4 worm cellular contexts compared by ENCODE assay signal in genomic region chrX:2013912-2014311, ce11.
TF ChIP-seq lines count a peak whose summit lies in the region.

No protein-coding gene starts in this region.

TF ChIP-seq in whole organism, L1 larva, 84 proteins besides CTCF, POLR2A, EP300 and RAD21:
- TF ChIP-seq skn-1 (tag; optimal IDR thresholded peaks at IDR 0.05; lab: Kevin White, UChicago) (peak; percentile 69), ceh-82 (tag; optimal IDR thresholded peaks at IDR 0.05; lab: Kevin White, UChicago) (peak in 2 of 3 experiments; percentile 14 to 15), lin-14 (GFP tag; optimal IDR thresholded peaks at IDR 0.05; lab: Kevin White, UChicago) (peak; percentile 19), jun-1 (tag; optimal IDR thresholded peaks at IDR 0.05; lab: Kevin White, UChicago) (no peak)
TF ChIP-seq in whole organism, L1 larva: peak in this region for 3.

TF ChIP-seq in whole organism, L2 larva, 48 proteins besides CTCF, POLR2A, EP300 and RAD21:
- peak; percentile 60 for TF ChIP-seq unc-55 (GFP tag; optimal IDR thresholded peaks at IDR 0.05; lab: Kevin White, UChicago)
- TF ChIP-seq elt-3 (tag; optimal IDR thresholded peaks at IDR 0.05; lab: Kevin White, UChicago), result no peak
- TF ChIP-seq gmeb-1 (tag; optimal IDR thresholded peaks at IDR 0.05; lab: Kevin White, UChicago), result no peak

TF ChIP-seq in whole organism, L4 larva, 104 proteins besides CTCF, POLR2A, EP300 and RAD21:
- peak; percentile 1 for TF ChIP-seq nhr-11 (tag; optimal IDR thresholded peaks at IDR 0.05; lab: Kevin White, UChicago)
- TF ChIP-seq nhr-48 (tag; optimal IDR thresholded peaks at IDR 0.05; lab: Kevin White, UChicago), result no peak
TF ChIP-seq in whole organism, L4 larva: peak in this region for 1.

TF ChIP-seq in whole organism, young adult, 124 proteins besides CTCF, POLR2A, EP300 and RAD21:
- TF ChIP-seq unc-62 (GFP tag; optimal IDR thresholded peaks at IDR 0.05; lab: Kevin White, UChicago) (peak; percentile 84), dpff-1 (tag; optimal IDR thresholded peaks at IDR 0.05; lab: Kevin White, UChicago) (no peak), cebp-1 (GFP tag; IDR thresholded peaks at IDR 0.05; lab: Robert Waterston, UW) (peak; percentile 88), cebp-1 (tag; optimal IDR thresholded peaks at IDR 0.05; lab: Kevin White, UChicago) (peak; percentile 95)
